Fruit fly (Drosophila melanogaster): ENCODE results near the gene btsz.

btsz gene

dm6 chr3R:14756040-14756439, 119.2 kb downstream of the btsz start:
- TF ChIP-seq disco-r (GFP tag; optimal IDR thresholded peaks at IDR 0.05) (no peak), CG13775 (GFP tag; optimal IDR thresholded peaks at IDR 0.05) (no peak), CG11723 (GFP tag; optimal IDR thresholded peaks at IDR 0.05) (no peak), twi (tag; optimal IDR thresholded peaks at IDR 0.05) (peak; percentile 45), Abd-B (GFP tag; optimal IDR thresholded peaks at IDR 0.05) (no peak), gem (tag; optimal IDR thresholded peaks at IDR 0.05) (no peak), CG12155 (GFP tag; optimal IDR thresholded peaks at IDR 0.05) (no peak), az2 (GFP tag; optimal IDR thresholded peaks at IDR 0.05) (no peak), CG4328 (GFP tag; optimal IDR thresholded peaks at IDR 0.05) (no peak), crol (GFP tag; IDR thresholded peaks at IDR 0.05) (peak; percentile 14; the same call in 1 of the 2 replicates), CG11398 (GFP tag; optimal IDR thresholded peaks at IDR 0.05) (no peak), trem (tag; optimal IDR thresholded peaks at IDR 0.05) (no peak)

dm6 chr3R:14754806-14755488, 120.3 kb downstream of the btsz start:
- TF ChIP-seq H15 (GFP tag; IDR thresholded peaks at IDR 0.05) (0 out of 3 replicates have a peak, but pooled peaks have one; percentile 51), Hr3 (GFP tag; optimal IDR thresholded peaks at IDR 0.05) (no peak), CG10979 (tag; optimal IDR thresholded peaks at IDR 0.05) (peak; percentile 25), Hand (GFP tag; optimal IDR thresholded peaks at IDR 0.05) (no peak), CG10654 (GFP tag; optimal IDR thresholded peaks at IDR 0.05) (peak; percentile 12), CG15479 (GFP tag; optimal IDR thresholded peaks at IDR 0.05) (no peak), TFAM (GFP tag; optimal IDR thresholded peaks at IDR 0.05) (no peak), CG31441 (GFP tag; IDR thresholded peaks at IDR 0.05) (peak; percentile 36; the same call in 1 of the 2 replicates), danr (GFP tag; IDR thresholded peaks at IDR 0.05) (no peak), CG5180 (GFP tag; optimal IDR thresholded peaks at IDR 0.05) (no peak), ham (GFP tag; IDR thresholded peaks at IDR 0.05) (no peak), pan (optimal IDR thresholded peaks at IDR 0.05) (no peak), pan (GFP tag; optimal IDR thresholded peaks at IDR 0.05 in 1 of 2, IDR thresholded peaks at IDR 0.05 in 1 of 2) (peak in 1 of 2 experiments; percentile 62), NK7.1 (GFP tag; optimal IDR thresholded peaks at IDR 0.05) (no peak), Kr (GFP tag; optimal IDR thresholded peaks at IDR 0.05) (no peak), lab (GFP tag; optimal IDR thresholded peaks at IDR 0.05) (peak; percentile 56), trh (GFP tag; optimal IDR thresholded peaks at IDR 0.05) (no peak), CG7556 (GFP tag; optimal IDR thresholded peaks at IDR 0.05) (peak; percentile 29), Atf-2 (GFP tag; optimal IDR thresholded peaks at IDR 0.05) (no peak), Blimp-1 (GFP tag; optimal IDR thresholded peaks at IDR 0.05) (peak; percentile 42), twi (tag; optimal IDR thresholded peaks at IDR 0.05) (no peak), CG12236 (GFP tag; optimal IDR thresholded peaks at IDR 0.05) (no peak), rib (GFP tag; IDR thresholded peaks at IDR 0.05) (no peak), wdn (GFP tag; IDR thresholded peaks at IDR 0.05) (no peak), fd3F (GFP tag; optimal IDR thresholded peaks at IDR 0.05) (peak; percentile 19), sug (tag; optimal IDR thresholded peaks at IDR 0.05) (no peak), Xrp1 (GFP tag; IDR thresholded peaks at IDR 0.05) (peak; percentile 48; the same call in 1 of the 2 replicates), dpn (GFP tag; optimal IDR thresholded peaks at IDR 0.05) (peak; percentile 2 to 34), btn (GFP tag; optimal IDR thresholded peaks at IDR 0.05) (no peak), seq (GFP tag; IDR thresholded peaks at IDR 0.05) (no peak), lbe (GFP tag; optimal IDR thresholded peaks at IDR 0.05) (peak; percentile 81), PHDP (tag; optimal IDR thresholded peaks at IDR 0.05) (peak; percentile 32), cwo (GFP tag; optimal IDR thresholded peaks at IDR 0.05) (peak; percentile 58), CG2202 (tag; optimal IDR thresholded peaks at IDR 0.05) (no peak), CG11695 (GFP tag; IDR thresholded peaks at IDR 0.05) (0 out of 3 replicates have a peak, but pooled peaks have one; percentile 51), abd-A (tag; optimal IDR thresholded peaks at IDR 0.05) (no peak), CG11504 (tag; optimal IDR thresholded peaks at IDR 0.05) (peak; percentile 70), Hr51 (GFP tag; optimal IDR thresholded peaks at IDR 0.05) (peak in 1 of 2 experiments; percentile 47)
